Fruit fly (Drosophila melanogaster): ENCODE data around the gene STUB1.

dm6 chr2L:10466865-10467270 is 29.5 kb downstream of the STUB1 start:
- no peak for TF ChIP-seq CTCF (optimal IDR thresholded peaks at IDR 0.05)
- TF ChIP-seq CG8478 (optimal IDR thresholded peaks at IDR 0.05) = no peak

All from S2 (cell line).